Worm (Caenorhabditis elegans) whole organism, L2 larva: ENCODE results near the gene his-42.
"Not testable (repeated sequence)": the region's sequence is repeated elsewhere in the genome, so short reads cannot be mapped to it uniquely, and the experiment has no call there.

Source experiments
- F13H6.1 ChIP-seq: sonication (generic microtip); optimal IDR thresholded peaks from 2 replicates; lab custom pipeline; 2016; ENCODE audit warnings: missing genetic modification characterization, missing compliant biosample characterization
- R02D3.7 ChIP-seq: fragments of 150-350 bp; optimal IDR thresholded peaks from 2 replicates; lab custom pipeline; 2014; ENCODE audit warnings: missing biosample characterization, missing genetic modification characterization
- Y55F3AM.14 ChIP-seq: fragments of 200-800 bp; sonication (Bioruptor generic); optimal IDR thresholded peaks from 2 replicates; lab custom pipeline; 2018; ENCODE audit warnings: mild to moderate bottlenecking, missing genetic modification characterization, missing compliant biosample characterization
- ZK546.5 ChIP-seq: sonication (generic microtip); optimal IDR thresholded peaks from 2 replicates; lab custom pipeline; 2017; ENCODE audit warnings: missing biosample characterization, missing genetic modification characterization
- alr-1 ChIP-seq: fragments of 150-350 bp; optimal IDR thresholded peaks from 2 replicates; lab custom pipeline; 2014; ENCODE audit warnings: missing biosample characterization, missing genetic modification characterization
- aly-2 ChIP-seq: fragments of 150-350 bp; optimal IDR thresholded peaks from 2 replicates; lab custom pipeline; 2014; ENCODE audit warnings: missing biosample characterization, missing genetic modification characterization
- ama-1 ChIP-seq: fragments of 150-350 bp; optimal IDR thresholded peaks from 2 replicates; lab custom pipeline; 2018; ENCODE audit warnings: inconsistent platforms
- blmp-1 ChIP-seq: sonication (generic microtip); optimal IDR thresholded peaks from 2 replicates; lab custom pipeline; 2017; ENCODE audit warnings: missing genetic modification characterization, mild to moderate bottlenecking, missing compliant biosample characterization, antibody characterized with exemption, moderate library complexity; ENCODE audit not compliant: insufficient read depth
- ceh-16 ChIP-seq: fragments of 150-350 bp; optimal IDR thresholded peaks from 2 replicates; lab custom pipeline; 2014; ENCODE audit warnings: missing biosample characterization, missing genetic modification characterization
- ceh-82 ChIP-seq: fragments of 150-350 bp; optimal IDR thresholded peaks from 2 replicates; lab custom pipeline; 2014; ENCODE audit warnings: missing biosample characterization, missing genetic modification characterization
- crh-2 ChIP-seq: sonication (generic microtip); optimal IDR thresholded peaks from 2 replicates; lab custom pipeline; 2017; ENCODE audit warnings: missing biosample characterization, missing genetic modification characterization
- dmd-4 ChIP-seq: sonication (generic microtip); optimal IDR thresholded peaks from 2 replicates; lab custom pipeline; 2017; ENCODE audit warnings: missing biosample characterization, missing genetic modification characterization
- egl-27 ChIP-seq: sonication (generic microtip); optimal IDR thresholded peaks from 3 replicates; lab custom pipeline; 2017; ENCODE audit warnings: missing biosample characterization, missing genetic modification reagents, missing genetic modification characterization
- elt-1 ChIP-seq: fragments of 150-350 bp; optimal IDR thresholded peaks from 2 replicates; lab custom pipeline; 2014; ENCODE audit warnings: missing biosample characterization, missing genetic modification characterization
- elt-3 ChIP-seq: sonication (generic microtip); optimal IDR thresholded peaks from 2 replicates; lab custom pipeline; 2017; ENCODE audit warnings: missing biosample characterization, missing genetic modification characterization
- fos-1 ChIP-seq: fragments of 150-350 bp; optimal IDR thresholded peaks from 2 replicates; lab custom pipeline; 2014; ENCODE audit warnings: missing biosample characterization, missing genetic modification characterization
- gmeb-1 ChIP-seq: fragments of 150-350 bp; optimal IDR thresholded peaks from 2 replicates; lab custom pipeline; 2014; ENCODE audit warnings: missing biosample characterization, missing genetic modification characterization
- lin-11 ChIP-seq: fragments of 150-350 bp; sonication (generic microtip); optimal IDR thresholded peaks from 2 replicates; lab custom pipeline; 2014; ENCODE audit warnings: missing biosample characterization, missing genetic modification characterization, inconsistent platforms, mixed read lengths
- lin-39 ChIP-seq: fragments of 150-350 bp; optimal IDR thresholded peaks from 2 replicates; lab custom pipeline; 2014; ENCODE audit warnings: missing biosample characterization, missing genetic modification reagents, missing genetic modification characterization
- lsy-2 ChIP-seq, 2 experiments: fragments of 150-350 bp in 1 of 2; sonication (generic microtip) in 1 of 2; optimal IDR thresholded peaks; 2 replicates each; lab custom pipeline; 2014 to 2017; ENCODE audit warnings: missing biosample characterization in 2 of 2, missing genetic modification characterization in 2 of 2
- mab-5 ChIP-seq: fragments of 150-350 bp; optimal IDR thresholded peaks from 2 replicates; lab custom pipeline; 2014; ENCODE audit warnings: missing biosample characterization, missing genetic modification characterization
- mbf-1 ChIP-seq: sonication (generic microtip); optimal IDR thresholded peaks from 2 replicates; lab custom pipeline; 2017; ENCODE audit warnings: missing biosample characterization, missing genetic modification characterization
- nhr-10 ChIP-seq: sonication (generic microtip); optimal IDR thresholded peaks from 2 replicates; lab custom pipeline; 2017; ENCODE audit warnings: missing biosample characterization, missing genetic modification characterization
- nhr-11 ChIP-seq: fragments of 150-350 bp; optimal IDR thresholded peaks from 2 replicates; lab custom pipeline; 2014; ENCODE audit warnings: missing biosample characterization, missing genetic modification characterization
- nhr-12 ChIP-seq: fragments of 150-350 bp; optimal IDR thresholded peaks from 2 replicates; lab custom pipeline; 2014; ENCODE audit warnings: missing biosample characterization, missing genetic modification characterization
- nhr-129 ChIP-seq: fragments of 150-350 bp; optimal IDR thresholded peaks from 2 replicates; lab custom pipeline; 2014; ENCODE audit warnings: missing biosample characterization, missing genetic modification characterization
- nhr-23 ChIP-seq: fragments of 150-350 bp; optimal IDR thresholded peaks from 2 replicates; lab custom pipeline; 2014; ENCODE audit warnings: missing biosample characterization, missing genetic modification reagents, missing genetic modification characterization
- nhr-237 ChIP-seq: fragments of 150-350 bp; optimal IDR thresholded peaks from 2 replicates; lab custom pipeline; 2014; ENCODE audit warnings: missing biosample characterization, missing genetic modification characterization
- nhr-25 ChIP-seq: fragments of 150-350 bp; sonication (generic microtip); optimal IDR thresholded peaks from 3 replicates; lab custom pipeline; 2014; ENCODE audit warnings: missing biosample characterization, missing genetic modification characterization
- nhr-6 ChIP-seq: fragments of 150-350 bp; optimal IDR thresholded peaks from 2 replicates; lab custom pipeline; 2014; ENCODE audit warnings: missing biosample characterization, missing genetic modification characterization
- nhr-77 ChIP-seq: fragments of 150-350 bp; optimal IDR thresholded peaks from 2 replicates; lab custom pipeline; 2014; ENCODE audit warnings: missing biosample characterization, missing genetic modification characterization
- peb-1 ChIP-seq: fragments of 150-350 bp; optimal IDR thresholded peaks from 2 replicates; lab custom pipeline; 2014; ENCODE audit warnings: missing biosample characterization, missing genetic modification characterization
- sem-4 ChIP-seq: fragments of 150-350 bp; optimal IDR thresholded peaks from 2 replicates; lab custom pipeline; 2014; ENCODE audit warnings: missing biosample characterization, missing genetic modification reagents, missing genetic modification characterization
- skn-1 ChIP-seq: sonication (generic microtip); optimal IDR thresholded peaks from 2 replicates; lab custom pipeline; 2017; ENCODE audit warnings: missing biosample characterization, missing genetic modification characterization
- sma-3 ChIP-seq: sonication (generic microtip); optimal IDR thresholded peaks from 2 replicates; lab custom pipeline; 2016; ENCODE audit warnings: missing genetic modification reagents, missing genetic modification characterization, missing compliant biosample characterization
- sma-9 ChIP-seq, 2 experiments: fragments of 150-350 bp in 1 of 2; sonication (generic microtip) in 1 of 2; optimal IDR thresholded peaks; 2 replicates each; lab custom pipeline; 2014 to 2016; ENCODE audit warnings: missing genetic modification characterization in 2 of 2, mild to moderate bottlenecking in 1 of 2, missing biosample characterization in 1 of 2, missing compliant biosample characterization in 1 of 2, missing genetic modification reagents in 1 of 2, moderate library complexity in 1 of 2
- snpc-4 ChIP-seq: fragments of 150-350 bp; optimal IDR thresholded peaks from 2 replicates; lab custom pipeline; 2014; ENCODE audit warnings: missing biosample characterization, missing genetic modification characterization
- unc-39 ChIP-seq: fragments of 150-350 bp; optimal IDR thresholded peaks from 2 replicates; lab custom pipeline; 2014; ENCODE audit warnings: missing biosample characterization, missing genetic modification characterization
- unc-55 ChIP-seq: fragments of 150-350 bp; sonication (generic microtip); optimal IDR thresholded peaks from 3 replicates; lab custom pipeline; 2014; ENCODE audit warnings: missing biosample characterization, missing genetic modification reagents, missing genetic modification characterization
- unc-62 ChIP-seq: fragments of 150-350 bp; optimal IDR thresholded peaks from 2 replicates; lab custom pipeline; 2014; ENCODE audit warnings: missing biosample characterization, missing genetic modification reagents, missing genetic modification characterization
- zag-1 ChIP-seq: fragments of 150-350 bp; optimal IDR thresholded peaks from 2 replicates; lab custom pipeline; 2014; ENCODE audit warnings: missing biosample characterization, missing genetic modification characterization
- ztf-1 ChIP-seq: fragments of 200-800 bp; sonication (Bioruptor generic); conservative IDR thresholded peaks from 2 replicates; pipeline ENCODE4 v1.3.6; 2022; ENCODE audit warnings: missing genetic modification characterization, missing compliant biosample characterization
- ztf-11 ChIP-seq: sonication (generic microtip); optimal IDR thresholded peaks from 2 replicates; lab custom pipeline; 2017; ENCODE audit warnings: missing biosample characterization, missing genetic modification characterization
- ztf-4 ChIP-seq: fragments of 150-350 bp; optimal IDR thresholded peaks from 2 replicates; lab custom pipeline; 2014; ENCODE audit warnings: missing biosample characterization, missing genetic modification characterization

Gene his-42

ce11 chrII:13838403-13838802, 9.9 kb upstream of the his-42 start:
- TF ChIP-seq zag-1 = no peak
- TF ChIP-seq skn-1 (tag; lab: Kevin White, UChicago) = no peak
- no peak for TF ChIP-seq ama-1 (lab: Kevin White, UChicago)
- TF ChIP-seq lin-11 = no peak
- no peak for TF ChIP-seq ZK546.5 (tag; lab: Kevin White, UChicago)
- no peak for TF ChIP-seq nhr-129 (tag; lab: Kevin White, UChicago)
- TF ChIP-seq ztf-11 (tag; lab: Kevin White, UChicago) = no peak
- no peak for TF ChIP-seq egl-27 (tag; lab: Kevin White, UChicago)
- no peak for TF ChIP-seq nhr-12 (tag; lab: Kevin White, UChicago)
- TF ChIP-seq nhr-10 (tag; lab: Kevin White, UChicago) = no peak
- TF ChIP-seq aly-2 (tag; lab: Kevin White, UChicago) = no peak
- TF ChIP-seq blmp-1 (tag; lab: Kevin White, UChicago) = no peak
- no peak for TF ChIP-seq lin-39 (tag; lab: Kevin White, UChicago)
- no peak for TF ChIP-seq sem-4
- TF ChIP-seq nhr-11 (tag; lab: Kevin White, UChicago) = no peak
- TF ChIP-seq nhr-6 (tag; lab: Kevin White, UChicago) = no peak
- TF ChIP-seq peb-1 (tag; lab: Kevin White, UChicago) = no peak

DNA sequence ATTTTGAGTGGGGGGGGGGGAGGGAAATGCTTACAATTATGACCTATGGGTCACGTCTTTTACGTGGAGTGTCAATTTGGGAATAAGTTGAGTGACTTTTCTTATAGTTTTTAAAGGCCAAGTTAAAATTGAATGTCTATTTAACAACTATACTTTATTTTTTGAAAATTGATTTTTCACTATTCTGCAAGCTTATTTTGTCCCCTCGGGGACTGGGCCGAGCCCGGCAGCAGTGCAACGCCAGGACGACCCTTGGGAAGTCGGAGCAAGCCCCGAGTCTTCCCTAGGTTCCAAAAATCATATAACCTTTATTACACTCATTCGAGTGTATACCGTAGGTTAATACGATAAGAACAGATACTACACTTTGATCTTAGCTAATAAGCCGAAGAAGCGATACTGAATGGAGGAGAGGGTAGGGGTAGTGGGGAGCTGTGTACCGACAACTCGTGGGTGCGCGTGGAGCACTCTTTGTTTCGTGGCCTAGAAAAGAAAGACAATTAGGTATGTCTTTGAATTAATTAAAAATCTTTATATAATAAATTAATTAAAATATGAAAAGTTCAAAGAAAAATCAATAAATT, 7.3 kb upstream of the his-42 start, which contains the start of gene ins-37:
Gene ins-37 (minus strand): TSS at position 384 of the 584 bp plus-strand sequence.
- not testable (repeated sequence) for TF ChIP-seq ceh-82; nhr-12 (tag; lab: Kevin White, UChicago); sem-4

ce11 chrII:13834380-13835194, 6.1 kb upstream of the his-42 start:
- TF ChIP-seq nhr-25 (tag; lab: Kevin White, UChicago) (peak; percentile 91), mbf-1 (tag; lab: Kevin White, UChicago) (peak; percentile 27), elt-3 (tag; lab: Kevin White, UChicago) (no peak), nhr-23 (no peak), ceh-16 (tag; lab: Kevin White, UChicago) (peak; percentile 84), ztf-1 (no peak), lin-11 (peak; percentile 94), nhr-129 (tag; lab: Kevin White, UChicago) (peak; percentile 86), sma-3 (GFP tag; lab: Kevin White, UChicago) (peak; percentile 92), ama-1 (lab: Kevin White, UChicago) (peak; percentile 76), R02D3.7 (tag; lab: Kevin White, UChicago) (peak; percentile 43), unc-39 (tag; lab: Kevin White, UChicago) (no peak), nhr-77 (tag; lab: Kevin White, UChicago) (peak; percentile 88), nhr-11 (tag; lab: Kevin White, UChicago) (no peak), ztf-4 (tag; lab: Kevin White, UChicago) (peak; percentile 85), ztf-11 (tag; lab: Kevin White, UChicago) (no peak), aly-2 (tag; lab: Kevin White, UChicago) (no peak), elt-1 (tag; lab: Kevin White, UChicago) (no peak), nhr-10 (tag; lab: Kevin White, UChicago) (no peak), lin-39 (tag; lab: Kevin White, UChicago) (no peak), dmd-4 (tag; lab: Kevin White, UChicago) (peak; percentile 37), F13H6.1 (tag; lab: Kevin White, UChicago) (peak; percentile 92), nhr-237 (tag; lab: Kevin White, UChicago) (peak; percentile 44), ZK546.5 (tag; lab: Kevin White, UChicago) (no peak), nhr-12 (tag; lab: Kevin White, UChicago) (peak; percentile 47), zag-1 (peak; percentile 76), snpc-4 (tag; lab: Kevin White, UChicago) (peak; percentile 100), ceh-82 (peak; percentile 58), fos-1 (tag; lab: Kevin White, UChicago) (peak; percentile 71), unc-55 (GFP tag; lab: Kevin White, UChicago) (peak; percentile 98), lsy-2 (tag; optimal IDR thresholded peaks at IDR 0.05; lab: Kevin White, UChicago) (peak; percentile 89 to 94), sma-9 (GFP tag; optimal IDR thresholded peaks at IDR 0.05; lab: Kevin White, UChicago) (peak; percentile 92), sma-9 (tag; optimal IDR thresholded peaks at IDR 0.05; lab: Kevin White, UChicago) (no peak), Y55F3AM.14 (GFP tag; lab: Kevin White, UChicago) (peak; percentile 89), egl-27 (tag; lab: Kevin White, UChicago) (peak; percentile 55), gmeb-1 (peak; percentile 84), alr-1 (tag; lab: Kevin White, UChicago) (peak; percentile 84), peb-1 (tag; lab: Kevin White, UChicago) (no peak), sem-4 (peak; percentile 97), blmp-1 (tag; lab: Kevin White, UChicago) (peak; percentile 68), nhr-6 (tag; lab: Kevin White, UChicago) (peak; percentile 92), mab-5 (peak; percentile 77), unc-62 (GFP tag; lab: Kevin White, UChicago) (no peak), skn-1 (tag; lab: Kevin White, UChicago) (no peak), crh-2 (tag; lab: Kevin White, UChicago) (peak; percentile 91)
